Worm (Caenorhabditis elegans) whole organism, L3 larva: ENCODE data around the gene F11G11.14.

Experiments
- ZK546.5 ChIP-seq: sonication (generic microtip); optimal IDR thresholded peaks from 2 replicates; lab custom pipeline; 2017; ENCODE audit warnings: missing biosample characterization, missing genetic modification characterization
- aly-2 ChIP-seq: fragments of 150-350 bp; optimal IDR thresholded peaks from 2 replicates; lab custom pipeline; 2014; ENCODE audit warnings: missing biosample characterization, missing genetic modification characterization
- ceh-16 ChIP-seq: sonication (generic microtip); optimal IDR thresholded peaks from 2 replicates; lab custom pipeline; 2017; ENCODE audit warnings: missing biosample characterization, missing genetic modification characterization
- ceh-28 ChIP-seq: fragments of 150-350 bp; optimal IDR thresholded peaks from 2 replicates; lab custom pipeline; 2014; ENCODE audit warnings: missing biosample characterization, missing genetic modification reagents, missing genetic modification characterization
- ceh-9 ChIP-seq: sonication (generic microtip); optimal IDR thresholded peaks from 2 replicates; lab custom pipeline; 2018; ENCODE audit warnings: missing biosample characterization, missing genetic modification characterization
- daf-12 ChIP-seq: fragments of 150-350 bp; optimal IDR thresholded peaks from 2 replicates; lab custom pipeline; 2014; ENCODE audit warnings: missing biosample characterization, missing genetic modification reagents, missing genetic modification characterization
- egl-27 ChIP-seq: sonication (generic microtip); optimal IDR thresholded peaks from 4 replicates; lab custom pipeline; 2017; ENCODE audit warnings: missing biosample characterization, missing genetic modification reagents, missing genetic modification characterization
- elt-2 ChIP-seq: sonication (generic microtip); optimal IDR thresholded peaks from 2 replicates; lab custom pipeline; 2016; ENCODE audit warnings: missing genetic modification reagents, mild to moderate bottlenecking, missing genetic modification characterization, missing compliant biosample characterization
- fkh-10 ChIP-seq: sonication (generic microtip); optimal IDR thresholded peaks from 2 replicates; lab custom pipeline; 2017; ENCODE audit warnings: missing biosample characterization, missing genetic modification reagents, missing genetic modification characterization
- fos-1 ChIP-seq: fragments of 150-350 bp; optimal IDR thresholded peaks from 2 replicates; lab custom pipeline; 2014; ENCODE audit warnings: missing biosample characterization, missing genetic modification characterization
- hmg-11 ChIP-seq: sonication (generic microtip); optimal IDR thresholded peaks from 2 replicates; lab custom pipeline; 2016; ENCODE audit warnings: missing genetic modification characterization, missing compliant biosample characterization
- jun-1 ChIP-seq: fragments of 150-350 bp; optimal IDR thresholded peaks from 2 replicates; lab custom pipeline; 2014; ENCODE audit warnings: missing biosample characterization, missing genetic modification reagents, missing genetic modification characterization
- lin-39 ChIP-seq: fragments of 150-350 bp; optimal IDR thresholded peaks from 2 replicates; lab custom pipeline; 2018; ENCODE audit warnings: missing biosample characterization, missing genetic modification reagents, missing genetic modification characterization
- lsy-12 ChIP-seq: sonication (generic microtip); optimal IDR thresholded peaks from 2 replicates; lab custom pipeline; 2016; ENCODE audit warnings: mild to moderate bottlenecking, missing genetic modification characterization, missing compliant biosample characterization
- nfya-1 ChIP-seq: sonication (generic microtip); optimal IDR thresholded peaks from 2 replicates; lab custom pipeline; 2017; ENCODE audit warnings: missing genetic modification characterization, mild to moderate bottlenecking, missing compliant biosample characterization, antibody characterized with exemption, moderate library complexity; ENCODE audit not compliant: insufficient read depth
- nhr-11 ChIP-seq: fragments of 150-350 bp; optimal IDR thresholded peaks from 2 replicates; lab custom pipeline; 2014; ENCODE audit warnings: missing biosample characterization, missing genetic modification characterization
- nhr-23 ChIP-seq: fragments of 150-350 bp; optimal IDR thresholded peaks from 2 replicates; lab custom pipeline; 2014; ENCODE audit warnings: missing biosample characterization, missing genetic modification reagents, missing genetic modification characterization
- nhr-237 ChIP-seq: fragments of 150-350 bp; optimal IDR thresholded peaks from 2 replicates; lab custom pipeline; 2014; ENCODE audit warnings: missing biosample characterization, missing genetic modification characterization
- nhr-25 ChIP-seq: sonication (generic microtip); optimal IDR thresholded peaks from 2 replicates; lab custom pipeline; 2017; ENCODE audit warnings: missing biosample characterization, missing genetic modification characterization
- nhr-77 ChIP-seq: fragments of 150-350 bp; optimal IDR thresholded peaks from 2 replicates; lab custom pipeline; 2014; ENCODE audit warnings: missing biosample characterization, missing genetic modification characterization
- pha-4 ChIP-seq: fragments of 150-350 bp; optimal IDR thresholded peaks from 2 replicates; lab custom pipeline; 2014; ENCODE audit warnings: missing biosample characterization, missing genetic modification reagents, missing genetic modification characterization
- pqm-1 ChIP-seq: fragments of 150-350 bp; optimal IDR thresholded peaks from 2 replicates; lab custom pipeline; 2017; ENCODE audit warnings: missing biosample characterization, missing genetic modification characterization, inconsistent platforms
- sea-2 ChIP-seq: fragments of 150-350 bp; sonication (generic microtip); optimal IDR thresholded peaks from 4 replicates; lab custom pipeline; 2014; ENCODE audit warnings: missing biosample characterization, missing genetic modification reagents, missing genetic modification characterization
- skn-1 ChIP-seq: fragments of 150-350 bp; optimal IDR thresholded peaks from 2 replicates; lab custom pipeline; 2014; ENCODE audit warnings: missing biosample characterization, missing genetic modification characterization
- snpc-4 ChIP-seq: fragments of 150-350 bp; optimal IDR thresholded peaks from 2 replicates; lab custom pipeline; 2014; ENCODE audit warnings: missing biosample characterization, missing genetic modification characterization
- tbx-2 ChIP-seq: sonication (generic microtip); optimal IDR thresholded peaks from 2 replicates; lab custom pipeline; 2016; ENCODE audit warnings: mild to moderate bottlenecking, missing genetic modification characterization, missing compliant biosample characterization
- unc-62 ChIP-seq: fragments of 150-350 bp; sonication (generic microtip); optimal IDR thresholded peaks from 4 replicates; lab custom pipeline; 2014; ENCODE audit warnings: missing biosample characterization, missing genetic modification reagents, missing genetic modification characterization
- ztf-11 ChIP-seq: fragments of 150-350 bp; optimal IDR thresholded peaks from 2 replicates; lab custom pipeline; 2014; ENCODE audit warnings: missing biosample characterization, missing genetic modification characterization
- ztf-4 ChIP-seq: fragments of 150-350 bp; optimal IDR thresholded peaks from 2 replicates; lab custom pipeline; 2014; ENCODE audit warnings: missing biosample characterization, missing genetic modification characterization

Gene F11G11.14

DNA sequence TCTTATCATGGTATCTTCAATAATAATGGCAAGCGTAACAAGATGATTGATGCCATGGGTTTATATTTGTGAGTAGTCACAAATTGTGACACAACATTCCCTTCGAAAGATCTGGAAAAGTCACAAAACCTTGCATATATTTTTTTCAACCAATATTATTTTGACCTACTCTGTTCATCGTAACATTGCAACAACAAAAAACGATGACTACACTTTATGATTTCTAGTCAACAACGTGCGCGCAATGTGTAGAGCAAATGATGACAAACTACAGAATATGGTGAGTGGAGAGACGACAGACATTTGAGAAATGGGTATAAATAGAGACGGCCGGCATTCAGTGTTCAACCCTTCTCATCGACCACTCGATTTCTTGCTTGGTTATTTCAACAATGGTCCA is 18.2 kb downstream of the F11G11.14 start, which contains the start of gene gst-7:
Gene gst-7, plus strand, starts transcription at position 336 of the 400 bp plus-strand sequence.
- TF ChIP-seq skn-1 (tag; lab: Kevin White, UChicago) (peak; percentile 96), unc-62 (GFP tag; lab: Kevin White, UChicago) (no peak), lin-39 (tag; lab: Kevin White, UChicago) (peak; percentile 26), lsy-12 (tag; lab: Kevin White, UChicago) (no peak), nfya-1 (tag; lab: Kevin White, UChicago) (peak; percentile 40), egl-27 (tag; lab: Kevin White, UChicago) (no peak), elt-2 (tag; lab: Kevin White, UChicago) (peak; percentile 92), hmg-11 (tag; lab: Kevin White, UChicago) (no peak), nhr-77 (tag; lab: Kevin White, UChicago) (no peak), ceh-9 (tag; lab: Kevin White, UChicago) (no peak), pqm-1 (peak; percentile 76), jun-1 (no peak), fos-1 (tag; lab: Kevin White, UChicago) (no peak), pha-4 (tag; lab: Kevin White, UChicago) (peak; percentile 92), daf-12 (tag; lab: Kevin White, UChicago) (no peak), snpc-4 (tag; lab: Kevin White, UChicago) (no peak), ztf-11 (tag; lab: Kevin White, UChicago) (no peak), nhr-23 (tag; lab: Kevin White, UChicago) (peak; percentile 34), ZK546.5 (no peak), nhr-25 (peak; percentile 25), ceh-16 (no peak), ztf-4 (tag; lab: Kevin White, UChicago) (no peak)

DNA sequence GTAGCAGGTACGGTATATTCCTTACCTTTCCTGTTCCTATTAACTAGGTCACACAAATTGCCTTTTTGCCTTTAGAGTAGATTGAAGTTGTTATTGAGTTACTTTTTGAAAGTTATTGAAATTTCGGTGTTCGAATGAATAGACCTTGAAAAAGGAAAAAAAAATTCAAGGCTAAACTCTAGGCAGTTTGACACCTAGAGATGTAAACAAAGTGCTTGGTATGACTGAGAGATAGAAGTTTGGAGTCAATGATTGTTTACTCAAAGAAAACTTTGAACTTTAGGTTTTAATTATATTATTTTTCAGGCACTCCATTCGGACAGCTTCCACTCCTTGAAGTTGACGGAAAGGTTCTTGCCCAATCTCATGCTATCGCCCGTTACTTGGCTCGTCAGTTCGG is 19.0 kb downstream of the F11G11.14 start:
- TF ChIP-seq nhr-237 (tag; lab: Kevin White, UChicago) (no peak), pha-4 (tag; lab: Kevin White, UChicago) (peak; percentile 68), skn-1 (tag; lab: Kevin White, UChicago) (no peak)

DNA sequence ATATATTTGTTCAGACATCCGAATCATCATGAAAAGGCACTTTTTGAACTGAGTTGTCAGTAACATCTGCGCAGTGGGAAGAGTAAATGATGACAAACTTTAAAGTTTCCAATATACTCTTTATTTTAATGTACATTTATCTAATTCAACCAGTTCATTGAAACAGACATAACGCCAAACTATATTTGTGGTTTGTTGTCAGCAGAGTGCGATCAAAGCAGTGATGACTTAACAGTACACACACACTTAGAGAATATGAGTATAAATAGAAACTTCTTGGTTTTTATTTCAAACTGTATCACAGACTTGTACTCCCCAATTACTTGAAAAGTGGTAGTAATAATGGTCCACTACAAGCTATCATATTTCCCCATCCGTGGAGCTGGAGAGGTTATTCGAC is 19.9 kb downstream of the F11G11.14 start, which contains the start of gene gst-8:
Gene gst-8, plus strand, starts transcription at position 301 of the 400 bp plus-strand sequence.
- TF ChIP-seq elt-2 (tag; lab: Kevin White, UChicago) (peak; percentile 24), ztf-4 (tag; lab: Kevin White, UChicago) (no peak)
- TF ChIP-seq, all 47 proteins: peak for 1

DNA sequence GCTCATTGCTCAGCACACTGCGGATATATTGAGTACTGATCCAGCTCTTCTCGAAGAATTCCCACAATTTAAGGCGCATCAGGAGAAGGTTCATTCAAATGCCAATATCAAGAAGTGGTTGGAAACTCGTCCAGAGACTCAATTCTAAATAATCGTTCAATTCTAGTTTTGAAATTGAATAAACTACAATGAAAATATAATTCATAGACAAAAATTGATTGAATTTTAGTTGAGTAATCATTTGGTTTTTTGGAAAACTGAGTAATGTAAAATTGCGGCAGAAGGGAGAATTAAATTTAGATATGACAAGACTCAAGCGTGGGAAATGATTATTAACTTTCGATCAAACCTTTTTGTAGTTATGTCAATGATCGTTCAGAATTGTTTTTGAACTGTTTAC is 20.9 kb downstream of the F11G11.14 start:
- no peak for TF ChIP-seq egl-27 (tag; lab: Kevin White, UChicago)
- TF ChIP-seq sea-2 (GFP tag; lab: Kevin White, UChicago): no peak
- no peak for TF ChIP-seq tbx-2
- TF ChIP-seq aly-2 (tag; lab: Kevin White, UChicago): no peak
- TF ChIP-seq ztf-4 (tag; lab: Kevin White, UChicago): no peak
- TF ChIP-seq ceh-28 (tag; lab: Kevin White, UChicago): no peak
- TF ChIP-seq nhr-11: no peak
- no peak for TF ChIP-seq daf-12 (tag; lab: Kevin White, UChicago)
- no peak for TF ChIP-seq ztf-11 (tag; lab: Kevin White, UChicago)

DNA sequence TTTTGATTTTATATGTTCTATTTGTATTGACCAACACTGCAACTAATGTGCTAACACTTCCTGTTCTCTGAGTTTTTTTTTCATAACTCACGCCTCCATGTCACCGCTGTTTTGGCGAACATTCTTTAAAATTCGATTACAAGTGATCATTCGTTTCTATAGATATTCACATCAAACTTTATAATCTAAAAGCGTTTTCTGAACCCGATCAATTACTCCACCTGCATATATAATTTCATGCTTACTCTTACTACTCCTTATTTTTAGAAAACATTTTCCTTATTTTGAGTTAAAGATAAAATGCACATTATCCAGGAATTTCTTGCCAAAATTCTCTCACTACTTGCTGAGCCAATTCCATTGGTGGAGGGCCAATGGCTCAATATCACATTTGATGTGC is 22.5 kb downstream of the F11G11.14 start, which contains the start of gene R05F9.7:
Gene R05F9.7, plus strand, starts transcription at position 301 of the 400 bp plus-strand sequence.
- TF ChIP-seq nhr-237 (tag; lab: Kevin White, UChicago) (no peak), pha-4 (tag; lab: Kevin White, UChicago) (no peak), ceh-28 (tag; lab: Kevin White, UChicago) (no peak), aly-2 (tag; lab: Kevin White, UChicago) (no peak), elt-2 (tag; lab: Kevin White, UChicago) (no peak), fkh-10 (GFP tag; lab: Kevin White, UChicago) (no peak)
